Fruit fly (Drosophila melanogaster) whole organism, embryonic: Measurements from ENCODE around the gene Jhbp3.

Source experiments
- Atf6 ChIP-seq: fragments of 200-800 bp; sonication (Bioruptor generic); IDR thresholded peaks from 2 replicates; pipeline ENCODE4 v1.3.6; 2022; ENCODE audit warnings: missing biosample characterization, missing genetic modification characterization
- Awh ChIP-seq: fragments of 200-800 bp; sonication (Bioruptor generic); IDR thresholded peaks from 2 replicates; pipeline ENCODE4, ENCODE4 v1.3.6; 2022; ENCODE audit warnings: missing biosample characterization, missing genetic modification characterization
- CG12071 ChIP-seq: fragments of 200-800 bp; sonication (Bioruptor generic); optimal IDR thresholded peaks from 3 replicates; lab custom pipeline; 2018; ENCODE audit warnings: missing biosample characterization, mild to moderate bottlenecking, missing genetic modification characterization
- CG12236 ChIP-seq: fragments of 200-800 bp; sonication (Bioruptor generic); optimal IDR thresholded peaks from 2 replicates; lab custom pipeline; 2016; ENCODE audit warnings: missing biosample characterization, missing genetic modification characterization
- CG13287 ChIP-seq: fragments of 200-800 bp; sonication (Bioruptor generic); IDR thresholded peaks from 2 replicates; pipeline ENCODE4 v1.3.6; 2022; ENCODE audit warnings: missing biosample characterization, missing genetic modification characterization; ENCODE audit not compliant: partially characterized antibody
- CG14710 ChIP-seq: fragments of 200-800 bp; sonication (Bioruptor generic); optimal IDR thresholded peaks from 3 replicates; lab custom pipeline; 2019; ENCODE audit warnings: missing biosample characterization, mild to moderate bottlenecking, missing genetic modification characterization, moderate library complexity
- CG1603 ChIP-seq: fragments of 200-800 bp; sonication (Bioruptor generic); optimal IDR thresholded peaks from 2 replicates; lab custom pipeline; 2019; ENCODE audit warnings: missing biosample characterization, mild to moderate bottlenecking, missing genetic modification characterization, moderate library complexity
- CG17912 ChIP-seq: fragments of 200-800 bp; sonication (Bioruptor generic); optimal IDR thresholded peaks from 2 replicates; lab custom pipeline; 2018; ENCODE audit warnings: missing biosample characterization, mild to moderate bottlenecking, missing genetic modification characterization
- CG7928 ChIP-seq: fragments of 200-800 bp; sonication (Bioruptor generic); optimal IDR thresholded peaks from 2 replicates; lab custom pipeline; 2017; ENCODE audit warnings: missing biosample characterization, mild to moderate bottlenecking, missing genetic modification characterization
- CG9932 ChIP-seq: fragments of 200-800 bp; sonication (Bioruptor generic); IDR thresholded peaks from 2 replicates; pipeline ENCODE4 v1.3.6; 2022; ENCODE audit warnings: missing biosample characterization, missing genetic modification characterization
- Dad ChIP-seq: fragments of 200-800 bp; sonication (Bioruptor generic); optimal IDR thresholded peaks from 3 replicates; lab custom pipeline; 2016; ENCODE audit warnings: missing biosample characterization, missing genetic modification characterization
- E2f2 ChIP-seq: fragments of 200-800 bp; sonication (Bioruptor generic); IDR thresholded peaks from 2 replicates; pipeline ENCODE4 v1.3.6; 2022; ENCODE audit warnings: missing biosample characterization, missing genetic modification characterization
- ERR ChIP-seq: fragments of 200-800 bp; sonication (Bioruptor generic); optimal IDR thresholded peaks from 2 replicates; lab custom pipeline; 2016; ENCODE audit warnings: missing biosample characterization, missing genetic modification characterization
- Ets97D ChIP-seq: fragments of 200-800 bp; sonication (Bioruptor generic); optimal IDR thresholded peaks from 3 replicates; lab custom pipeline; 2016; ENCODE audit warnings: missing biosample characterization, missing genetic modification characterization
- Gug ChIP-seq: fragments of 200-800 bp; sonication (Bioruptor generic); IDR thresholded peaks from 4 replicates; pipeline ENCODE4 v1.3.6; 2022; ENCODE audit warnings: missing biosample characterization, missing genetic modification characterization
- H15 ChIP-seq: fragments of 200-800 bp; sonication (Bioruptor generic); IDR thresholded peaks from 3 replicates; pipeline ENCODE4 v1.3.6; 2022; ENCODE audit warnings: missing biosample characterization, missing genetic modification characterization
- HLH3B ChIP-seq: fragments of 200-800 bp; sonication (Bioruptor generic); IDR thresholded peaks from 2 replicates; pipeline ENCODE4 v1.3.6; 2022; ENCODE audit warnings: missing biosample characterization, missing genetic modification characterization
- HmgZ ChIP-seq: fragments of 200-800 bp; sonication (Bioruptor generic); optimal IDR thresholded peaks from 2 replicates; lab custom pipeline; 2018; ENCODE audit warnings: missing biosample characterization, mild to moderate bottlenecking, missing genetic modification characterization
- NC2α ChIP-seq: fragments of 200-800 bp; sonication (Bioruptor generic); optimal IDR thresholded peaks from 2 replicates; lab custom pipeline; 2016; ENCODE audit warnings: missing biosample characterization, missing genetic modification characterization
- NFAT ChIP-seq: fragments of 200-800 bp; sonication (Bioruptor generic); IDR thresholded peaks from 2 replicates; pipeline ENCODE4 v1.3.6; 2022; ENCODE audit warnings: missing biosample characterization, missing genetic modification characterization
- NfI ChIP-seq: fragments of 200-800 bp; sonication (Bioruptor generic); optimal IDR thresholded peaks from 3 replicates; lab custom pipeline; 2018; ENCODE audit warnings: missing biosample characterization, mild to moderate bottlenecking, missing genetic modification characterization, moderate library complexity
- Scr ChIP-seq: fragments of 200-800 bp; sonication (Bioruptor generic); IDR thresholded peaks from 2 replicates; pipeline ENCODE4 v1.3.6; 2022; ENCODE audit warnings: missing biosample characterization, missing genetic modification characterization; ENCODE audit not compliant: partially characterized antibody
- Sry-δ ChIP-seq: fragments of 200-800 bp; sonication (Bioruptor generic); optimal IDR thresholded peaks from 2 replicates; lab custom pipeline; 2016; ENCODE audit warnings: missing biosample characterization, missing genetic modification characterization
- al ChIP-seq: fragments of 200-800 bp; sonication (Bioruptor generic); IDR thresholded peaks from 2 replicates; pipeline ENCODE4 v1.3.6; 2022; ENCODE audit warnings: missing biosample characterization, missing genetic modification characterization
- az2 ChIP-seq: fragments of 200-800 bp; sonication (Bioruptor generic); optimal IDR thresholded peaks from 3 replicates; lab custom pipeline; 2016; ENCODE audit warnings: missing biosample characterization, missing genetic modification characterization
- bigmax ChIP-seq: fragments of 200-800 bp; sonication (Bioruptor generic); optimal IDR thresholded peaks from 2 replicates; lab custom pipeline; 2018; ENCODE audit warnings: missing biosample characterization, mild to moderate bottlenecking, missing genetic modification characterization
- croc ChIP-seq: fragments of 200-800 bp; sonication (Bioruptor generic); conservative IDR thresholded peaks from 3 replicates; pipeline ENCODE4 v1.3.6; 2022; ENCODE audit warnings: missing biosample characterization, missing genetic modification characterization
- danr ChIP-seq: fragments of 200-800 bp; sonication (Bioruptor generic); IDR thresholded peaks from 2 replicates; pipeline ENCODE4 v1.3.6; 2022; ENCODE audit warnings: missing biosample characterization, missing genetic modification characterization
- dpn ChIP-seq, 2 experiments: fragments of 200-800 bp; sonication (Bioruptor generic); optimal IDR thresholded peaks; 3 replicates each; lab custom pipeline; 2016; ENCODE audit warnings: missing biosample characterization in 2 of 2, missing genetic modification characterization in 2 of 2
- en ChIP-seq: fragments of 200-800 bp; sonication (Bioruptor generic); optimal IDR thresholded peaks from 2 replicates; lab custom pipeline; 2016; ENCODE audit warnings: missing biosample characterization, missing genetic modification characterization
- ewg ChIP-seq: fragments of 200-800 bp; sonication (Bioruptor generic); optimal IDR thresholded peaks from 3 replicates; lab custom pipeline; 2017; ENCODE audit warnings: mild to moderate bottlenecking, missing biosample characterization, missing genetic modification reagents, missing genetic modification characterization
- eyg ChIP-seq: fragments of 200-800 bp; sonication (Bioruptor generic); optimal IDR thresholded peaks from 3 replicates; lab custom pipeline; 2016; ENCODE audit warnings: missing biosample characterization, missing genetic modification characterization
- fd3F ChIP-seq: fragments of 200-800 bp; sonication (Bioruptor generic); optimal IDR thresholded peaks from 2 replicates; lab custom pipeline; 2018; ENCODE audit warnings: missing biosample characterization, mild to moderate bottlenecking, missing genetic modification characterization, moderate library complexity
- gcm ChIP-seq: fragments of 200-800 bp; sonication (Bioruptor generic); optimal IDR thresholded peaks from 2 replicates; lab custom pipeline; 2019; ENCODE audit warnings: missing biosample characterization, mild to moderate bottlenecking, missing genetic modification characterization, moderate library complexity
- gcm2 ChIP-seq: fragments of 200-800 bp; sonication (Bioruptor generic); optimal IDR thresholded peaks from 2 replicates; lab custom pipeline; 2016; ENCODE audit warnings: missing biosample characterization, missing genetic modification characterization
- hbn ChIP-seq: fragments of 200-800 bp; sonication (Bioruptor generic); IDR thresholded peaks from 2 replicates; pipeline ENCODE4 v1.3.6; 2022; ENCODE audit warnings: missing biosample characterization, missing genetic modification characterization; ENCODE audit not compliant: partially characterized antibody
- her ChIP-seq: fragments of 200-800 bp; sonication (Bioruptor generic); optimal IDR thresholded peaks from 2 replicates; lab custom pipeline; 2016; ENCODE audit warnings: missing biosample characterization, missing genetic modification characterization
- ind ChIP-seq: fragments of 200-800 bp; sonication (Bioruptor generic); optimal IDR thresholded peaks from 3 replicates; lab custom pipeline; 2016; ENCODE audit warnings: missing biosample characterization, missing genetic modification characterization
- oc ChIP-seq: fragments of 200-800 bp; sonication (Bioruptor generic); optimal IDR thresholded peaks from 2 replicates; lab custom pipeline; 2018; ENCODE audit warnings: missing biosample characterization, mild to moderate bottlenecking, missing genetic modification characterization, moderate library complexity
- odd ChIP-seq: fragments of 200-800 bp; sonication (Bioruptor generic); optimal IDR thresholded peaks from 2 replicates; lab custom pipeline; 2017; ENCODE audit warnings: missing biosample characterization, mild to moderate bottlenecking, missing genetic modification characterization
- pb ChIP-seq: fragments of 200-800 bp; sonication (Bioruptor generic); optimal IDR thresholded peaks from 3 replicates; lab custom pipeline; 2016; ENCODE audit warnings: missing biosample characterization, missing genetic modification characterization
- pum ChIP-seq: fragments of 200-800 bp; sonication (Bioruptor generic); optimal IDR thresholded peaks from 2 replicates; lab custom pipeline; 2016; ENCODE audit warnings: missing biosample characterization, missing genetic modification characterization
- run ChIP-seq: fragments of 200-800 bp; sonication (Bioruptor generic); optimal IDR thresholded peaks from 3 replicates; lab custom pipeline; 2018; ENCODE audit warnings: missing biosample characterization, mild to moderate bottlenecking, missing genetic modification characterization
- sens-2 ChIP-seq: fragments of 200-800 bp; sonication (Bioruptor generic); IDR thresholded peaks from 2 replicates; pipeline ENCODE4 v1.3.6; 2022; ENCODE audit warnings: missing biosample characterization, missing genetic modification characterization
- sim ChIP-seq: fragments of 200-800 bp; sonication (Bioruptor generic); IDR thresholded peaks from 2 replicates; pipeline ENCODE4 v1.3.6; 2022; ENCODE audit warnings: missing biosample characterization, missing genetic modification characterization
- sima ChIP-seq: fragments of 200-800 bp; sonication (Bioruptor generic); optimal IDR thresholded peaks from 2 replicates; lab custom pipeline; 2016; ENCODE audit warnings: missing biosample characterization, missing genetic modification characterization
- slbo ChIP-seq: fragments of 200-800 bp; sonication (Bioruptor generic); IDR thresholded peaks from 2 replicates; pipeline ENCODE4 v1.3.6; 2022; ENCODE audit warnings: missing biosample characterization, missing genetic modification characterization
- ssp ChIP-seq: fragments of 200-800 bp; sonication (Bioruptor generic); IDR thresholded peaks from 2 replicates; pipeline ENCODE4 v1.3.6; 2022; ENCODE audit warnings: missing biosample characterization, missing genetic modification characterization
- unc-4 ChIP-seq: fragments of 200-800 bp; sonication (Bioruptor generic); IDR thresholded peaks from 2 replicates; pipeline ENCODE4 v1.3.6; 2022; ENCODE audit warnings: missing biosample characterization, missing genetic modification characterization; ENCODE audit not compliant: partially characterized antibody
- vfl ChIP-seq: fragments of 200-800 bp; sonication (Bioruptor generic); optimal IDR thresholded peaks from 2 replicates; lab custom pipeline; 2016; ENCODE audit warnings: missing biosample characterization, missing genetic modification characterization
- zen2 ChIP-seq: fragments of 200-800 bp; sonication (Bioruptor generic); IDR thresholded peaks from 3 replicates; pipeline ENCODE4 v1.3.6; 2022; ENCODE audit warnings: missing biosample characterization, missing genetic modification characterization; ENCODE audit not compliant: partially characterized antibody

The Jhbp3 gene

DNA sequence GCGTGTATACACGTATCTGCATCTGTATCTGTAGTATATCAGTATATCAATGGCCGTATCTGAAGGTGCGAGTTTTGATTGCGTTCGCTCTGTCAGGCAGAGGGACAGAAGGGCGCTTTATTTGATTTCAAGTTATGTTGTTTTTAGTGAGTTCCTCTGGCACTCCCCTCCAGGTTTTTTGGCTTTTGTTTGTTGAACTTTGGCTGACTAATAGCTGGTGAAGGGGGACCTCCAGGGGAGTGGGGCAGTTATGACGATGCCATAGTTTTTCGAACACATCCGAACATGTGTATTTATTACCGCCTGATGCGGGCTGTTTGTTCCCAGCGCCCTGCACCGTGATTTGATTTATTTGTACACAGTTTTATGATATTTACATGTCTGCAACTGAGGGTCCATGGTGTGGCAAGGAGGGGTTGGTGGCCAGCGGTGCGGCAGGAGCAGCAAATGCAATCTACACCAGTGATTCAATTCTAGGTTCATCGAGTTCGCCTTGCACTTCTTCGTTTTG is 37.2 kb upstream of the Jhbp3 start (continued):
- peak; percentile 1 for TF ChIP-seq CG1603 (tag; lab: Kevin White, UChicago)
- TF ChIP-seq gcm2: no peak
- no peak for TF ChIP-seq Atf6
- 0 out of 2 replicates have a peak, but pooled peaks have one; percentile 33 for TF ChIP-seq sim (GFP tag; lab: Robert Waterston, UW)
- TF ChIP-seq en (GFP tag; lab: Kevin White, UChicago): no peak
- TF ChIP-seq sens-2 (GFP tag; lab: Robert Waterston, UW): peak; percentile 82
- TF ChIP-seq CG14710: peak; percentile 54
- peak; percentile 66 for TF ChIP-seq CG17912 (GFP tag; lab: Kevin White, UChicago)
- no peak; the same call in 2 of the 3 replicates for TF ChIP-seq croc (GFP tag; lab: Robert Waterston, UW)
- peak; percentile 32; the same call in 1 of the 2 replicates for TF ChIP-seq E2f2 (GFP tag; lab: Robert Waterston, UW)
- TF ChIP-seq pum (GFP tag; lab: Kevin White, UChicago): no peak
- no peak for TF ChIP-seq H15 (GFP tag; lab: Robert Waterston, UW)
- peak; percentile 56 for TF ChIP-seq run (tag; lab: Kevin White, UChicago)
- TF ChIP-seq NfI (GFP tag; lab: Kevin White, UChicago): peak; percentile 25
- TF ChIP-seq ERR: no peak
- no peak for TF ChIP-seq al (GFP tag; lab: Robert Waterston, UW)
- peak; percentile 13 for TF ChIP-seq Dad (GFP tag; lab: Kevin White, UChicago)
- TF ChIP-seq CG13287 (GFP tag; lab: Robert Waterston, UW): no peak
- no peak for TF ChIP-seq ind
- TF ChIP-seq Ets97D (GFP tag; lab: Kevin White, UChicago): no peak
- TF ChIP-seq hbn (GFP tag; lab: Robert Waterston, UW): no peak
- TF ChIP-seq NC2α (GFP tag; lab: Kevin White, UChicago): no peak
- no peak for TF ChIP-seq slbo (GFP tag; lab: Robert Waterston, UW)
- TF ChIP-seq HmgZ (tag; lab: Kevin White, UChicago): peak; percentile 33
- TF ChIP-seq CG12236 (GFP tag; lab: Kevin White, UChicago): peak; percentile 59
- peak; percentile 34 for TF ChIP-seq pb (GFP tag; lab: Kevin White, UChicago)
- peak; percentile 37; the same call in 1 of the 2 replicates for TF ChIP-seq HLH3B (GFP tag; lab: Robert Waterston, UW)
- TF ChIP-seq Awh: peak; percentile 81
- no peak for TF ChIP-seq eyg
- no peak for TF ChIP-seq vfl (GFP tag; lab: Kevin White, UChicago)
- TF ChIP-seq her (GFP tag; lab: Kevin White, UChicago): no peak
- peak; percentile 15 for TF ChIP-seq ewg (GFP tag; lab: Kevin White, UChicago)
- TF ChIP-seq NFAT (GFP tag; lab: Robert Waterston, UW): no peak
- TF ChIP-seq bigmax (GFP tag; lab: Kevin White, UChicago): no peak
- TF ChIP-seq CG9932: no peak
- TF ChIP-seq oc (tag; lab: Kevin White, UChicago): peak; percentile 16
- no peak for TF ChIP-seq zen2 (GFP tag; lab: Robert Waterston, UW)
- TF ChIP-seq dpn (GFP tag; optimal IDR thresholded peaks at IDR 0.05; lab: Kevin White, UChicago): peak in 1 of 2 experiments; percentile 15
- peak; percentile 75 for TF ChIP-seq odd (GFP tag; lab: Kevin White, UChicago)
- TF ChIP-seq Sry-δ (GFP tag; lab: Kevin White, UChicago): no peak
- no peak for TF ChIP-seq fd3F (GFP tag; lab: Kevin White, UChicago)
- no peak for TF ChIP-seq az2
- no peak for TF ChIP-seq ssp
- TF ChIP-seq gcm (GFP tag; lab: Kevin White, UChicago): peak; percentile 98
- no peak for TF ChIP-seq Gug (GFP tag; lab: Robert Waterston, UW)
- TF ChIP-seq sima: no peak
- no peak for TF ChIP-seq Scr (GFP tag; lab: Robert Waterston, UW)
- TF ChIP-seq CG12071: peak; percentile 50
- TF ChIP-seq unc-4: no peak
- TF ChIP-seq danr: no peak
- no peak for TF ChIP-seq CG7928 (GFP tag; lab: Kevin White, UChicago)
